Worm (Caenorhabditis elegans) whole organism, young adult: ENCODE data around the gene ncap-1.

Source experiments
- C06A6.2 ChIP-seq: fragments of 200-800 bp; sonication (Bioruptor generic); conservative IDR thresholded peaks from 2 replicates; pipeline ENCODE4 v1.3.6; 2022; ENCODE audit warnings: missing genetic modification characterization, missing compliant biosample characterization
- C17E4.6 ChIP-seq: fragments of 200-800 bp; sonication (Bioruptor generic); IDR thresholded peaks from 2 replicates; pipeline ENCODE4 v1.3.6; 2022; ENCODE audit warnings: missing genetic modification reagents, missing genetic modification characterization, missing compliant biosample characterization
- F22D6.2 ChIP-seq: sonication (generic microtip); optimal IDR thresholded peaks from 2 replicates; lab custom pipeline; 2016; ENCODE audit warnings: mild to moderate bottlenecking, missing genetic modification characterization, missing compliant biosample characterization
- F33H1.4 ChIP-seq: fragments of 200-800 bp; sonication (Bioruptor generic); IDR thresholded peaks from 2 replicates; pipeline ENCODE4 v1.3.6; 2022; ENCODE audit warnings: missing genetic modification reagents, missing genetic modification characterization, missing compliant biosample characterization
- F55B11.4 ChIP-seq: sonication (generic microtip); optimal IDR thresholded peaks from 2 replicates; lab custom pipeline; 2016; ENCODE audit warnings: missing compliant biosample characterization, missing genetic modification characterization, borderline replicate concordance; ENCODE audit not compliant: insufficient read depth
- F57A8.1 ChIP-seq: fragments of 200-800 bp; sonication (Bioruptor generic); optimal IDR thresholded peaks from 2 replicates; lab custom pipeline; 2018; ENCODE audit warnings: mild to moderate bottlenecking, missing genetic modification characterization, moderate library complexity, missing compliant biosample characterization
- T07F8.4 ChIP-seq: sonication (generic microtip); optimal IDR thresholded peaks from 2 replicates; lab custom pipeline; 2016; ENCODE audit warnings: mild to moderate bottlenecking, missing genetic modification characterization, moderate library complexity, missing compliant biosample characterization
- Y53F4B.3 ChIP-seq: fragments of 200-800 bp; sonication (Bioruptor generic); IDR thresholded peaks from 2 replicates; pipeline ENCODE4 v1.3.6; 2022; ENCODE audit warnings: missing genetic modification reagents, missing genetic modification characterization, missing compliant biosample characterization
- Y67H2A.10 ChIP-seq: fragments of 200-800 bp; sonication (Bioruptor generic); conservative IDR thresholded peaks from 2 replicates; pipeline ENCODE4 v1.3.6; 2022; ENCODE audit warnings: missing genetic modification reagents, missing genetic modification characterization, missing compliant biosample characterization
- Y95B8A.8 ChIP-seq: fragments of 200-800 bp; sonication (Bioruptor generic); IDR thresholded peaks from 2 replicates; pipeline ENCODE4 v1.3.6; 2022; ENCODE audit warnings: missing genetic modification reagents, missing genetic modification characterization, missing compliant biosample characterization
- akir-1 ChIP-seq: fragments of 200-800 bp; sonication (Bioruptor generic); optimal IDR thresholded peaks from 2 replicates; lab custom pipeline; 2018; ENCODE audit warnings: mild to moderate bottlenecking, missing genetic modification characterization, moderate library complexity, missing compliant biosample characterization
- ama-1 ChIP-seq, 3 experiments: fragments of 150-350 bp in 1 of 3; sonication (generic microtip) in 2 of 3; optimal IDR thresholded peaks; 2 replicates each; lab custom pipeline; 2014 to 2018; ENCODE audit warnings: missing biosample characterization in 2 of 3, missing genetic modification characterization in 2 of 3, missing genetic modification reagents in 2 of 3
- athp-1 ChIP-seq: sonication (generic microtip); optimal IDR thresholded peaks from 2 replicates; lab custom pipeline; 2017; ENCODE audit warnings: mild to moderate bottlenecking, missing genetic modification characterization, missing compliant biosample characterization
- bed-1 ChIP-seq: fragments of 200-800 bp; sonication (Bioruptor generic); IDR thresholded peaks from 2 replicates; pipeline ENCODE4 v1.3.6; 2022; ENCODE audit warnings: missing genetic modification reagents, missing genetic modification characterization, missing compliant biosample characterization
- ceh-100 ChIP-seq: fragments of 200-800 bp; sonication (Bioruptor generic); IDR thresholded peaks from 2 replicates; pipeline ENCODE4 v1.3.6; 2022; ENCODE audit warnings: missing genetic modification reagents, missing genetic modification characterization, missing compliant biosample characterization
- ceh-91 ChIP-seq: fragments of 200-800 bp; sonication (Bioruptor generic); IDR thresholded peaks from 2 replicates; pipeline ENCODE4 v1.3.6; 2022; ENCODE audit warnings: missing genetic modification reagents, missing genetic modification characterization, missing compliant biosample characterization
- die-1 ChIP-seq: sonication (generic microtip); optimal IDR thresholded peaks from 2 replicates; lab custom pipeline; 2016; ENCODE audit warnings: missing genotype, mild to moderate bottlenecking, missing genetic modification characterization, missing compliant biosample characterization
- dpff-1 ChIP-seq: sonication (generic microtip); optimal IDR thresholded peaks from 2 replicates; lab custom pipeline; 2017; ENCODE audit warnings: mild to moderate bottlenecking, missing genetic modification characterization, missing compliant biosample characterization
- efl-1 ChIP-seq: fragments of 150-350 bp; optimal IDR thresholded peaks from 2 replicates; lab custom pipeline; 2014; ENCODE audit warnings: missing biosample characterization, missing genetic modification reagents, missing genetic modification characterization
- egl-18 ChIP-seq: fragments of 200-800 bp; sonication (Bioruptor generic); IDR thresholded peaks from 2 replicates; pipeline ENCODE4 v1.3.6; 2022; ENCODE audit warnings: missing genetic modification reagents, missing genetic modification characterization, missing compliant biosample characterization
- egl-44 ChIP-seq: fragments of 200-800 bp; sonication (Bioruptor generic); IDR thresholded peaks from 2 replicates; pipeline ENCODE4 v1.3.6; 2022; ENCODE audit warnings: missing genetic modification reagents, missing genetic modification characterization, missing compliant biosample characterization
- egrh-3 ChIP-seq: fragments of 200-800 bp; sonication (Bioruptor generic); IDR thresholded peaks from 2 replicates; pipeline ENCODE4 v1.3.6; 2022; ENCODE audit warnings: missing genetic modification reagents, missing genetic modification characterization, missing compliant biosample characterization
- ekl-4 ChIP-seq: fragments of 200-800 bp; sonication (Bioruptor generic); IDR thresholded peaks from 2 replicates; pipeline ENCODE4 v1.3.6; 2022; ENCODE audit warnings: missing genetic modification reagents, missing genetic modification characterization, missing compliant biosample characterization
- ets-4 ChIP-seq: fragments of 200-800 bp; sonication (Bioruptor generic); optimal IDR thresholded peaks from 2 replicates; lab custom pipeline; 2018; ENCODE audit warnings: mild to moderate bottlenecking, missing genetic modification characterization, missing compliant biosample characterization
- gei-17 ChIP-seq: fragments of 200-800 bp; sonication (Bioruptor generic); optimal IDR thresholded peaks from 2 replicates; lab custom pipeline; 2018; ENCODE audit warnings: mild to moderate bottlenecking, missing genetic modification characterization, missing compliant biosample characterization
- hlh-26 ChIP-seq: fragments of 200-800 bp; sonication (Bioruptor generic); conservative IDR thresholded peaks from 2 replicates; pipeline ENCODE4 v1.3.6; 2022; ENCODE audit warnings: missing genetic modification reagents, missing genetic modification characterization, missing compliant biosample characterization
- let-607 ChIP-seq, 2 experiments: fragments of 200-800 bp in 1 of 2; sonication (Bioruptor generic) in 1 of 2; sonication (generic microtip) in 1 of 2; optimal IDR thresholded peaks; 2 replicates each; lab custom pipeline; 2016 to 2018; ENCODE audit warnings: mild to moderate bottlenecking in 2 of 2, missing compliant biosample characterization in 2 of 2, missing genetic modification characterization in 2 of 2, moderate library complexity in 2 of 2, missing genotype in 1 of 2
- lin-40 ChIP-seq: sonication (generic microtip); optimal IDR thresholded peaks from 2 replicates; lab custom pipeline; 2016; ENCODE audit warnings: missing genetic modification characterization, mild to moderate bottlenecking, missing compliant biosample characterization, missing genotype, missing genetic modification reagents
- lsy-27 ChIP-seq: sonication (generic microtip); optimal IDR thresholded peaks from 2 replicates; lab custom pipeline; 2017; ENCODE audit warnings: missing genetic modification characterization, mild to moderate bottlenecking, missing compliant biosample characterization, antibody characterized with exemption, missing genotype, borderline replicate concordance; ENCODE audit not compliant: insufficient read depth
- madf-3 ChIP-seq: fragments of 200-800 bp; sonication (Bioruptor generic); IDR thresholded peaks from 2 replicates; pipeline ENCODE4 v1.3.6; 2022; ENCODE audit warnings: missing genetic modification reagents, missing genetic modification characterization, missing compliant biosample characterization
- madf-6 ChIP-seq: fragments of 200-800 bp; sonication (Bioruptor generic); IDR thresholded peaks from 2 replicates; pipeline ENCODE4 v1.3.6; 2022; ENCODE audit warnings: missing genetic modification reagents, missing genetic modification characterization, missing compliant biosample characterization
- mel-28 ChIP-seq: sonication (generic microtip); optimal IDR thresholded peaks from 2 replicates; lab custom pipeline; 2016; ENCODE audit warnings: borderline replicate concordance, mild to moderate bottlenecking, missing genetic modification characterization, missing compliant biosample characterization
- mes-4 ChIP-seq: sonication (generic microtip); optimal IDR thresholded peaks from 2 replicates; lab custom pipeline; 2016; ENCODE audit warnings: missing genotype, missing genetic modification characterization, missing compliant biosample characterization
- nhr-27 ChIP-seq: fragments of 200-800 bp; sonication (Bioruptor generic); optimal IDR thresholded peaks from 2 replicates; lab custom pipeline; 2018; ENCODE audit warnings: mild to moderate bottlenecking, missing genetic modification characterization, moderate library complexity, missing compliant biosample characterization
- pbrm-1 ChIP-seq: fragments of 200-800 bp; sonication (Bioruptor generic); IDR thresholded peaks from 2 replicates; pipeline ENCODE4 v1.3.6; 2022; ENCODE audit warnings: missing genetic modification reagents, missing genetic modification characterization, missing compliant biosample characterization
- pha-4 ChIP-seq: fragments of 150-350 bp; sonication (generic microtip); optimal IDR thresholded peaks from 2 replicates; lab custom pipeline; 2014; ENCODE audit warnings: missing biosample characterization, missing genetic modification reagents, missing genetic modification characterization
- repo-1 ChIP-seq: sonication (generic microtip); optimal IDR thresholded peaks from 2 replicates; lab custom pipeline; 2017; ENCODE audit warnings: mild to moderate bottlenecking, missing genetic modification characterization, missing compliant biosample characterization
- rpc-1 ChIP-seq, 2 experiments: fragments of 150-350 bp in 1 of 2; sonication (generic microtip) in 1 of 2; optimal IDR thresholded peaks; 2 replicates each; lab custom pipeline; 2014 to 2018; ENCODE audit warnings: missing biosample characterization in 1 of 2, missing genetic modification characterization in 1 of 2, missing genetic modification reagents in 1 of 2, missing genotype in 1 of 2
- sdz-38 ChIP-seq: sonication (generic microtip); optimal IDR thresholded peaks from 2 replicates; lab custom pipeline; 2016; ENCODE audit warnings: missing genotype, missing genetic modification characterization, missing compliant biosample characterization
- sea-2 ChIP-seq: fragments of 200-800 bp; sonication (Bioruptor generic); IDR thresholded peaks from 2 replicates; pipeline ENCODE4 v1.3.6; 2022; ENCODE audit warnings: missing genetic modification characterization, missing compliant biosample characterization
- snpc-1.1 ChIP-seq: sonication (generic microtip); optimal IDR thresholded peaks from 2 replicates; lab custom pipeline; 2017; ENCODE audit warnings: missing genetic modification characterization, mild to moderate bottlenecking, missing compliant biosample characterization, antibody characterized with exemption, moderate library complexity, missing genotype, missing genetic modification reagents; ENCODE audit not compliant: insufficient read depth
- snpc-1.3 ChIP-seq: sonication (generic microtip); optimal IDR thresholded peaks from 2 replicates; lab custom pipeline; 2017; ENCODE audit warnings: missing genetic modification characterization, mild to moderate bottlenecking, missing compliant biosample characterization, antibody characterized with exemption, moderate library complexity, missing genotype, missing genetic modification reagents; ENCODE audit not compliant: insufficient read depth
- sptf-2 ChIP-seq: fragments of 200-800 bp; sonication (Bioruptor generic); optimal IDR thresholded peaks from 2 replicates; lab custom pipeline; 2018; ENCODE audit warnings: mild to moderate bottlenecking, missing genetic modification characterization, missing compliant biosample characterization
- tbx-9 ChIP-seq: sonication (generic microtip); optimal IDR thresholded peaks from 2 replicates; lab custom pipeline; 2016; ENCODE audit warnings: borderline replicate concordance, missing genetic modification characterization, inconsistent platforms, missing compliant biosample characterization
- tlf-1 ChIP-seq: fragments of 200-800 bp; sonication (Bioruptor generic); optimal IDR thresholded peaks from 2 replicates; lab custom pipeline; 2018; ENCODE audit warnings: mild to moderate bottlenecking, missing genetic modification characterization, missing compliant biosample characterization
- ztf-26 ChIP-seq: sonication (generic microtip); optimal IDR thresholded peaks from 2 replicates; lab custom pipeline; 2017; ENCODE audit warnings: missing genetic modification characterization, missing compliant biosample characterization

ncap-1 gene

DNA sequence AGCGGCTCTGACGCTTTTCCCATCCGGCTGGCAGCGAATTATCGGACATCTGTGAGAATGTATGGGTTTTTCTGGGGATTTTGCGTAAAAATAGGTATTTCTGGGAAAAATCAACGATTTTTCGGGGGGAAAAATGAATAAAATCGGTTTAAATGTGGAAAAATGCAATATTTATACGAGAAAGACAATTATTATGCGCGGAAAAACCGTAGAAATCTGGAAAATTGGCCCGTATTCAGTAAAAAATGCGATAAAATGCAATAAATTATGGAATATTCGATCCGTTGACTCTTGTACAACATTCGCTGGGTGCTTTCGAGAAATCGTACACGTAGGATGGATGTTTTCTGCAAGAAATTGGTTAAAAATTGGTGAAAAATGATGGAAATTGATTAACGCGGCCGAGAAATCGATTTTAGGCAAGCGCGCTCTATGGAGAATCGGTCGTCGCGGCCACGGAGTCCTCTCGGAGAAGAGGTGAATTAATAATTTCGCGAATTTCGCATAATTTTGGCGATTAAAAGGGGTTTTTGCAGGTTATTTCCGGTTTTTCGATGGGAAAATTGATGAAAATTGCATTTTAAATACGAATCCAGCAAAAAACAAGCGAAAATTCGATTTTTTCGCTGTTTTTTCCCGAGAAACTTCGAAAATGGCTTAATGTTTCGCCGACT is 30.0 kb downstream of the ncap-1 start, which contains the start of gene pinn-1 (continued):
- TF ChIP-seq gei-17 = no peak
- TF ChIP-seq ceh-100 (GFP tag; lab: Robert Waterston, UW) = peak; percentile 85
- peak; percentile 79 for TF ChIP-seq ceh-91 (GFP tag; lab: Robert Waterston, UW)
- TF ChIP-seq let-607 (tag; optimal IDR thresholded peaks at IDR 0.05; lab: Kevin White, UChicago) = no peak
- peak; percentile 17 for TF ChIP-seq snpc-1.1 (tag; lab: Kevin White, UChicago)
- peak; percentile 85 for TF ChIP-seq madf-3 (GFP tag; lab: Robert Waterston, UW)
- 0 out of 2 replicates have a peak, but pooled peaks have one; percentile 37 for TF ChIP-seq C17E4.6 (GFP tag; lab: Robert Waterston, UW)
- TF ChIP-seq egl-44 = peak; percentile 68; the same call in 1 of the 2 replicates
- TF ChIP-seq akir-1 (GFP tag; lab: Kevin White, UChicago) = no peak
- TF ChIP-seq ekl-4 (GFP tag; lab: Robert Waterston, UW) = peak; percentile 68
- peak; percentile 66 for TF ChIP-seq F22D6.2 (tag; lab: Kevin White, UChicago)
- TF ChIP-seq pha-4 (tag; lab: Kevin White, UChicago) = no peak
- TF ChIP-seq ets-4 (GFP tag; lab: Kevin White, UChicago) = no peak
- TF ChIP-seq nhr-27 = no peak
- TF ChIP-seq sptf-2 (GFP tag; lab: Kevin White, UChicago) = peak; percentile 62
- TF ChIP-seq sdz-38 = no peak
- TF ChIP-seq mel-28 (tag; lab: Kevin White, UChicago) = peak; percentile 66
- TF ChIP-seq Y67H2A.10 (GFP tag; lab: Robert Waterston, UW) = peak; percentile 70; the same call in 1 of the 2 replicates
- TF ChIP-seq egl-18 = peak; percentile 50; the same call in 1 of the 2 replicates
- peak; percentile 56 for TF ChIP-seq repo-1 (tag; lab: Kevin White, UChicago)
- no peak for TF ChIP-seq F57A8.1
- TF ChIP-seq die-1 (tag; lab: Kevin White, UChicago) = no peak
- TF ChIP-seq athp-1 = peak; percentile 95
- peak; percentile 82 for TF ChIP-seq lin-40 (tag; lab: Kevin White, UChicago)
- TF ChIP-seq egrh-3 (GFP tag; lab: Robert Waterston, UW) = peak; percentile 52; the same call in 1 of the 2 replicates
- TF ChIP-seq sea-2 (GFP tag; lab: Robert Waterston, UW) = no peak
- no peak for TF ChIP-seq rpc-1 (optimal IDR thresholded peaks at IDR 0.05; lab: Kevin White, UChicago)
- no peak for TF ChIP-seq rpc-1 (tag; optimal IDR thresholded peaks at IDR 0.05; lab: Kevin White, UChicago)
- TF ChIP-seq C06A6.2 (GFP tag; lab: Robert Waterston, UW) = no peak
- no peak for TF ChIP-seq snpc-1.3
- TF ChIP-seq F55B11.4 (tag; lab: Kevin White, UChicago) = no peak
- no peak for TF ChIP-seq hlh-26 (GFP tag; lab: Robert Waterston, UW)
- TF ChIP-seq mes-4 = no peak
- TF ChIP-seq efl-1 (GFP tag; lab: Kevin White, UChicago) = peak; percentile 52
- no peak for TF ChIP-seq tbx-9
- TF ChIP-seq Y95B8A.8 (GFP tag; lab: Robert Waterston, UW) = peak; percentile 77
- TF ChIP-seq ama-1 (optimal IDR thresholded peaks at IDR 0.05; lab: Kevin White, UChicago) = no peak
- no peak for TF ChIP-seq ama-1 (GFP tag; optimal IDR thresholded peaks at IDR 0.05; lab: Kevin White, UChicago)
- peak; percentile 69 for TF ChIP-seq ztf-26 (tag; lab: Kevin White, UChicago)
- TF ChIP-seq lsy-27 (tag; lab: Kevin White, UChicago) = no peak
- TF ChIP-seq madf-6 (GFP tag; lab: Robert Waterston, UW) = peak; percentile 83
- peak; percentile 10; the same call in 1 of the 2 replicates for TF ChIP-seq Y53F4B.3 (GFP tag; lab: Robert Waterston, UW)
- TF ChIP-seq bed-1 = no peak
- TF ChIP-seq T07F8.4 = no peak
- TF ChIP-seq F33H1.4 (GFP tag; lab: Robert Waterston, UW) = peak; percentile 69
- TF ChIP-seq pbrm-1 (GFP tag; lab: Robert Waterston, UW) = peak; percentile 92
- no peak for TF ChIP-seq dpff-1
- TF ChIP-seq tlf-1 (GFP tag; lab: Kevin White, UChicago) = peak; percentile 67
